Worm (Caenorhabditis elegans): ENCODE measurements around the gene clec-21.

DNA sequence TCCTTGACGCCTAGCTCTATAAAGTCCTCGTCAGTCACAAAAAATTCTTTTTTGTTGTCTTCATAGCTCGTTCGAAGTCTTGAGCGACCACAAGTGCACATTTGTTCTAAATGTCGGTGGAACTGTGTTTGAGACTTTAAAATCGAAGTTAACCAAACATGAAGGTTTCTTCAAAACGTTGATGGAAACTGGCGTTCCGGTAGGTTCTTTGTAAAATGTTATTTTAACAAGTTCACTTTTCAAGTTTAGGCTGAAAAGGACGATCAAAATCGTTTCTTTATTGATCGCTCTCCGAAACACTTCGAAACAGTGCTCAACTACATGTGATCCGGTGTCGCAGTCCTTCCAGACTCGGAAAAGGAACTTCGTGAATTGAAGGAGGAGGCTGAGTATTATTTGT, 40.5 kb upstream of the clec-21 start, which contains the start of gene fbxa-160:
- TF ChIP-seq unc-39 (tag; optimal IDR thresholded peaks at IDR 0.05) (no peak), mab-5 (tag; optimal IDR thresholded peaks at IDR 0.05) (no peak), lsy-2 (tag; optimal IDR thresholded peaks at IDR 0.05) (no peak), elt-3 (tag; optimal IDR thresholded peaks at IDR 0.05) (no peak), hlh-1 (tag; optimal IDR thresholded peaks at IDR 0.05) (no peak), snpc-4 (tag; optimal IDR thresholded peaks at IDR 0.05) (no peak), pha-4 (tag; optimal IDR thresholded peaks at IDR 0.05) (no peak), nhr-28 (tag; optimal IDR thresholded peaks at IDR 0.05) (no peak), ztf-11 (tag; optimal IDR thresholded peaks at IDR 0.05) (no peak), elt-1 (tag; optimal IDR thresholded peaks at IDR 0.05; ENCODE audit: borderline replicate concordance, insufficient read depth) (no peak)
